Worm (Caenorhabditis elegans): Measurements from ENCODE around the gene srt-15.

- TF ChIP-seq ztf-29 (GFP tag; IDR thresholded peaks at IDR 0.05) (no peak), cog-1 (tag; optimal IDR thresholded peaks at IDR 0.05) (no peak), flt-1 (GFP tag; IDR thresholded peaks at IDR 0.05) (no peak), ztf-23 (GFP tag; IDR thresholded peaks at IDR 0.05) (no peak), tab-1 (GFP tag; IDR thresholded peaks at IDR 0.05) (no peak), med-1 (GFP tag; optimal IDR thresholded peaks at IDR 0.05; ENCODE audit: insufficient read depth) (no peak), ref-1 (GFP tag; conservative IDR thresholded peaks at IDR 0.05) (no peak), T22C8.4 (GFP tag; IDR thresholded peaks at IDR 0.05) (no peak)
Observed at ce11 chrV:3104134-3104533, 42.2 kb upstream of the srt-15 start, which contains the start of gene str-66.

All from whole organism, midembryonic.